Worm (Caenorhabditis elegans) whole organism, L4/young adult: Measurements from ENCODE around the gene fnta-1.

Experiments used
- W03F9.2 ChIP-seq: fragments of 150-350 bp; optimal IDR thresholded peaks from 2 replicates; lab custom pipeline; 2014; ENCODE audit warnings: missing biosample characterization, missing genetic modification characterization
- him-1 ChIP-seq: sonication (generic microtip); optimal IDR thresholded peaks from 2 replicates; lab custom pipeline; 2016; ENCODE audit warnings: missing genotype, missing genetic modification reagents, missing genetic modification characterization, missing compliant biosample characterization

ce11 chrIV:282008-282407 is 41.9 kb upstream of the fnta-1 start:
- TF ChIP-seq him-1 (tag; lab: Kevin White, UChicago) (no peak), W03F9.2 (tag; lab: Kevin White, UChicago) (no peak)
